Worm (Caenorhabditis elegans) whole organism, midembryonic: Measurements from ENCODE around the gene zmp-5.

Source experiments
- klf-2 ChIP-seq: fragments of 200-800 bp; sonication (Bioruptor generic); conservative IDR thresholded peaks from 2 replicates; pipeline ENCODE4 v1.3.6; 2022; ENCODE audit warnings: missing genetic modification reagents, missing genetic modification characterization, missing compliant biosample characterization
- ztf-23 ChIP-seq: fragments of 200-800 bp; sonication (Bioruptor generic); IDR thresholded peaks from 2 replicates; pipeline ENCODE4 v1.3.6; 2022; ENCODE audit warnings: missing genetic modification reagents, missing genetic modification characterization, missing compliant biosample characterization

ce11 chrX:12678532-12678931, 31.6 kb downstream of the zmp-5 start, which contains the start of gene adt-1:
- no peak for TF ChIP-seq klf-2 (GFP tag; lab: Robert Waterston, UW)
- TF ChIP-seq ztf-23 (GFP tag; lab: Robert Waterston, UW) = no peak
